Worm (Caenorhabditis elegans) whole organism, L4/young adult: ENCODE measurements around the gene F16H6.8.

Experiments used
- dao-5 ChIP-seq: sonication (generic microtip); optimal IDR thresholded peaks from 2 replicates; lab custom pipeline; 2016; ENCODE audit warnings: missing genotype, missing genetic modification characterization, moderate library complexity, missing compliant biosample characterization
- him-1 ChIP-seq: sonication (generic microtip); optimal IDR thresholded peaks from 2 replicates; lab custom pipeline; 2016; ENCODE audit warnings: missing genotype, missing genetic modification reagents, missing genetic modification characterization, missing compliant biosample characterization

- TF ChIP-seq dao-5 (no peak), him-1 (tag; lab: Kevin White, UChicago) (no peak)
Measured at ce11 chrV:18164758-18165157, 51.3 kb downstream of the F16H6.8 start, which contains the start of gene C14A6.5.
